Fruit fly (Drosophila melanogaster) whole organism: ENCODE data around the gene CG17625.

Experiments used
- CG8478 ChIP-seq: fragments of >200 bp; optimal IDR thresholded peaks from 2 replicates; lab custom pipeline; 2018; ENCODE audit warnings: inconsistent platforms
- psq ChIP-seq: fragments of >200 bp; optimal IDR thresholded peaks from 2 replicates; lab custom pipeline; 2017
- usp ChIP-seq: fragments of >200 bp; optimal IDR thresholded peaks from 2 replicates; lab custom pipeline; 2017; ENCODE audit warnings: missing biosample characterization, missing genetic modification characterization, mixed read lengths

dm6 chr3R:22638604-22639238 is 47.9 kb upstream of the CG17625 start:
- no peak for TF ChIP-seq CG8478 (lab: Kevin White, UChicago)
- TF ChIP-seq usp (GFP tag; lab: Kevin White, UChicago), result no peak
- TF ChIP-seq psq (lab: Kevin White, UChicago), result no peak
